Worm (Caenorhabditis elegans) whole organism, early embryonic: Measurements from ENCODE around the gene lips-1.

Experiments used
- B0310.2 ChIP-seq: sonication (generic microtip); optimal IDR thresholded peaks from 2 replicates; lab custom pipeline; 2016; ENCODE audit warnings: mild to moderate bottlenecking, missing genetic modification characterization, missing compliant biosample characterization
- F13C5.2 ChIP-seq: sonication (generic microtip); optimal IDR thresholded peaks from 2 replicates; lab custom pipeline; 2017; ENCODE audit warnings: mild to moderate bottlenecking, missing genetic modification characterization, inconsistent platforms, missing compliant biosample characterization
- aly-1 ChIP-seq: sonication (generic microtip); optimal IDR thresholded peaks from 2 replicates; lab custom pipeline; 2016; ENCODE audit warnings: missing genetic modification characterization, missing compliant biosample characterization
- ama-1 ChIP-seq: fragments of 150-350 bp; optimal IDR thresholded peaks from 2 replicates; lab custom pipeline; 2014
- ceh-13 ChIP-seq: fragments of 200-800 bp; sonication (Bioruptor generic); optimal IDR thresholded peaks from 2 replicates; lab custom pipeline; 2018; ENCODE audit warnings: mild to moderate bottlenecking, missing genetic modification characterization, missing compliant biosample characterization
- ceh-36 ChIP-seq: sonication (generic microtip); optimal IDR thresholded peaks from 2 replicates; lab custom pipeline; 2016; ENCODE audit warnings: missing genetic modification characterization, inconsistent platforms, missing compliant biosample characterization
- ets-7 ChIP-seq: sonication (generic microtip); optimal IDR thresholded peaks from 2 replicates; lab custom pipeline; 2016; ENCODE audit warnings: missing genotype, missing genetic modification characterization, missing compliant biosample characterization
- flt-1 ChIP-seq: fragments of 200-800 bp; sonication (Bioruptor generic); IDR thresholded peaks from 2 replicates; pipeline ENCODE4 v1.3.6; 2022; ENCODE audit warnings: missing genetic modification characterization, missing compliant biosample characterization
- hmbx-1 ChIP-seq: sonication (generic microtip); optimal IDR thresholded peaks from 2 replicates; lab custom pipeline; 2016; ENCODE audit warnings: mild to moderate bottlenecking, missing genetic modification characterization, missing compliant biosample characterization
- hmg-4 ChIP-seq: fragments of 200-800 bp; sonication (Bioruptor generic); optimal IDR thresholded peaks from 2 replicates; lab custom pipeline; 2018; ENCODE audit warnings: mild to moderate bottlenecking, missing genetic modification characterization, missing compliant biosample characterization
- hnd-1 ChIP-seq: sonication (generic microtip); optimal IDR thresholded peaks from 2 replicates; lab custom pipeline; 2016; ENCODE audit warnings: missing genetic modification characterization, missing compliant biosample characterization
- pes-1 ChIP-seq: fragments of 200-800 bp; sonication (Bioruptor generic); IDR thresholded peaks from 2 replicates; pipeline ENCODE4 v1.3.6; 2022; ENCODE audit warnings: missing genetic modification reagents, missing genetic modification characterization, missing compliant biosample characterization
- scrt-1 ChIP-seq: fragments of 200-800 bp; sonication (Bioruptor generic); IDR thresholded peaks from 2 replicates; pipeline ENCODE4 v1.3.6; 2022; ENCODE audit warnings: missing genetic modification characterization, missing compliant biosample characterization
- sea-1 ChIP-seq: fragments of 200-800 bp; sonication (Bioruptor generic); conservative IDR thresholded peaks from 2 replicates; pipeline ENCODE4 v1.3.6; 2022; ENCODE audit warnings: missing genetic modification characterization, missing compliant biosample characterization
- tbx-11 ChIP-seq: fragments of 200-800 bp; sonication (Bioruptor generic); IDR thresholded peaks from 2 replicates; pipeline ENCODE4 v1.3.6; 2022; ENCODE audit warnings: missing genetic modification characterization, missing compliant biosample characterization
- tbx-37 ChIP-seq: fragments of 200-800 bp; sonication (Bioruptor generic); conservative IDR thresholded peaks from 2 replicates; pipeline ENCODE4 v1.3.6; 2022; ENCODE audit warnings: missing genetic modification reagents, missing genetic modification characterization, missing compliant biosample characterization
- tra-4 ChIP-seq: sonication (generic microtip); optimal IDR thresholded peaks from 2 replicates; lab custom pipeline; 2017; ENCODE audit warnings: missing genetic modification characterization, missing compliant biosample characterization

Gene lips-1

ce11 chrX:12469846-12470245 lies 22.7 kb upstream of the lips-1 start:
- TF ChIP-seq aly-1 (no peak), pes-1 (no peak), sea-1 (GFP tag; lab: Robert Waterston, UW) (no peak), hmg-4 (GFP tag; lab: Kevin White, UChicago) (no peak), scrt-1 (GFP tag; lab: Robert Waterston, UW) (no peak), tra-4 (tag; lab: Kevin White, UChicago) (no peak), hmbx-1 (tag; lab: Kevin White, UChicago) (no peak), B0310.2 (tag; lab: Kevin White, UChicago) (no peak), tbx-11 (GFP tag; lab: Robert Waterston, UW) (no peak), ets-7 (no peak), tbx-37 (no peak)

ce11 chrX:12472232-12472631 lies 20.3 kb upstream of the lips-1 start:
- no peak for TF ChIP-seq ets-7
- no peak for TF ChIP-seq sea-1 (GFP tag; lab: Robert Waterston, UW)
- TF ChIP-seq B0310.2 (tag; lab: Kevin White, UChicago), result no peak
- TF ChIP-seq ceh-13 (GFP tag; lab: Kevin White, UChicago), result no peak
- no peak for TF ChIP-seq ama-1 (lab: Kevin White, UChicago)
- TF ChIP-seq hnd-1 (tag; lab: Kevin White, UChicago), result no peak
- TF ChIP-seq pes-1, result no peak
- no peak for TF ChIP-seq tbx-11 (GFP tag; lab: Robert Waterston, UW)
- TF ChIP-seq tbx-37, result no peak
- TF ChIP-seq hmbx-1 (tag; lab: Kevin White, UChicago), result no peak
- no peak for TF ChIP-seq aly-1
- TF ChIP-seq tra-4 (tag; lab: Kevin White, UChicago), result no peak
- no peak for TF ChIP-seq flt-1 (GFP tag; lab: Robert Waterston, UW)

ce11 chrX:12476412-12476811 lies 16.2 kb upstream of the lips-1 start:
- TF ChIP-seq ceh-13 (GFP tag; lab: Kevin White, UChicago) (no peak), ceh-36 (tag; lab: Kevin White, UChicago) (no peak), pes-1 (no peak), aly-1 (no peak), tbx-37 (no peak), hmg-4 (GFP tag; lab: Kevin White, UChicago) (no peak), scrt-1 (GFP tag; lab: Robert Waterston, UW) (no peak), F13C5.2 (tag; lab: Kevin White, UChicago) (no peak), ets-7 (no peak), sea-1 (GFP tag; lab: Robert Waterston, UW) (no peak), hnd-1 (tag; lab: Kevin White, UChicago) (no peak), ama-1 (lab: Kevin White, UChicago) (no peak), B0310.2 (tag; lab: Kevin White, UChicago) (no peak), tra-4 (tag; lab: Kevin White, UChicago) (no peak), flt-1 (GFP tag; lab: Robert Waterston, UW) (no peak), tbx-11 (GFP tag; lab: Robert Waterston, UW) (no peak)

ce11 chrX:12477341-12477740 lies 15.2 kb upstream of the lips-1 start, which contains the start of gene F45E6.1:
TSS of gene F45E6.1 (minus strand) at chrX:12477441.
- TF ChIP-seq ceh-36 (tag; lab: Kevin White, UChicago) (no peak), B0310.2 (tag; lab: Kevin White, UChicago) (no peak), flt-1 (GFP tag; lab: Robert Waterston, UW) (no peak), aly-1 (no peak), tbx-11 (GFP tag; lab: Robert Waterston, UW) (no peak), hmbx-1 (tag; lab: Kevin White, UChicago) (no peak), sea-1 (GFP tag; lab: Robert Waterston, UW) (no peak), tra-4 (tag; lab: Kevin White, UChicago) (no peak), pes-1 (no peak), F13C5.2 (tag; lab: Kevin White, UChicago) (no peak), ceh-13 (GFP tag; lab: Kevin White, UChicago) (no peak), ama-1 (lab: Kevin White, UChicago) (no peak), hnd-1 (tag; lab: Kevin White, UChicago) (no peak), ets-7 (no peak), scrt-1 (GFP tag; lab: Robert Waterston, UW) (no peak), tbx-37 (no peak)

ce11 chrX:12478465-12478864 lies 14.1 kb upstream of the lips-1 start:
- TF ChIP-seq flt-1 (GFP tag; lab: Robert Waterston, UW) (no peak), ets-7 (no peak), ceh-36 (tag; lab: Kevin White, UChicago) (no peak), B0310.2 (tag; lab: Kevin White, UChicago) (no peak), tra-4 (tag; lab: Kevin White, UChicago) (no peak), scrt-1 (GFP tag; lab: Robert Waterston, UW) (no peak), hmbx-1 (tag; lab: Kevin White, UChicago) (no peak), tbx-11 (GFP tag; lab: Robert Waterston, UW) (no peak), ama-1 (lab: Kevin White, UChicago) (no peak), aly-1 (no peak), hmg-4 (GFP tag; lab: Kevin White, UChicago) (no peak), ceh-13 (GFP tag; lab: Kevin White, UChicago) (no peak), F13C5.2 (tag; lab: Kevin White, UChicago) (no peak), pes-1 (no peak), sea-1 (GFP tag; lab: Robert Waterston, UW) (no peak), tbx-37 (no peak)

- TF ChIP-seq sea-1 (GFP tag; lab: Robert Waterston, UW) (no peak), flt-1 (GFP tag; lab: Robert Waterston, UW) (no peak), tbx-11 (GFP tag; lab: Robert Waterston, UW) (no peak), hmg-4 (GFP tag; lab: Kevin White, UChicago) (no peak), scrt-1 (GFP tag; lab: Robert Waterston, UW) (no peak), B0310.2 (tag; lab: Kevin White, UChicago) (no peak), hnd-1 (tag; lab: Kevin White, UChicago) (no peak), ceh-36 (tag; lab: Kevin White, UChicago) (no peak), F13C5.2 (tag; lab: Kevin White, UChicago) (no peak), tra-4 (tag; lab: Kevin White, UChicago) (no peak), pes-1 (no peak), aly-1 (no peak), hmbx-1 (tag; lab: Kevin White, UChicago) (no peak), ets-7 (no peak), ceh-13 (GFP tag; lab: Kevin White, UChicago) (no peak), ama-1 (lab: Kevin White, UChicago) (no peak), tbx-37 (no peak)
Measured at ce11 chrX:12479027-12479426, 13.5 kb upstream of the lips-1 start.
